Worm (Caenorhabditis elegans) whole organism, early embryonic: Measurements from ENCODE around the gene metl-6.

ENCODE experiments used
- F13C5.2 ChIP-seq: sonication (generic microtip); optimal IDR thresholded peaks from 2 replicates; lab custom pipeline; 2017; ENCODE audit warnings: mild to moderate bottlenecking, missing genetic modification characterization, inconsistent platforms, missing compliant biosample characterization
- aly-1 ChIP-seq: sonication (generic microtip); optimal IDR thresholded peaks from 2 replicates; lab custom pipeline; 2016; ENCODE audit warnings: missing genetic modification characterization, missing compliant biosample characterization
- ama-1 ChIP-seq: fragments of 150-350 bp; optimal IDR thresholded peaks from 2 replicates; lab custom pipeline; 2014
- ceh-13 ChIP-seq: fragments of 200-800 bp; sonication (Bioruptor generic); optimal IDR thresholded peaks from 2 replicates; lab custom pipeline; 2018; ENCODE audit warnings: mild to moderate bottlenecking, missing genetic modification characterization, missing compliant biosample characterization
- flt-1 ChIP-seq: fragments of 200-800 bp; sonication (Bioruptor generic); IDR thresholded peaks from 2 replicates; pipeline ENCODE4 v1.3.6; 2022; ENCODE audit warnings: missing genetic modification characterization, missing compliant biosample characterization
- hmbx-1 ChIP-seq: sonication (generic microtip); optimal IDR thresholded peaks from 2 replicates; lab custom pipeline; 2016; ENCODE audit warnings: mild to moderate bottlenecking, missing genetic modification characterization, missing compliant biosample characterization
- hmg-4 ChIP-seq: fragments of 200-800 bp; sonication (Bioruptor generic); optimal IDR thresholded peaks from 2 replicates; lab custom pipeline; 2018; ENCODE audit warnings: mild to moderate bottlenecking, missing genetic modification characterization, missing compliant biosample characterization
- sea-1 ChIP-seq: fragments of 200-800 bp; sonication (Bioruptor generic); conservative IDR thresholded peaks from 2 replicates; pipeline ENCODE4 v1.3.6; 2022; ENCODE audit warnings: missing genetic modification characterization, missing compliant biosample characterization
- tbx-11 ChIP-seq: fragments of 200-800 bp; sonication (Bioruptor generic); IDR thresholded peaks from 2 replicates; pipeline ENCODE4 v1.3.6; 2022; ENCODE audit warnings: missing genetic modification characterization, missing compliant biosample characterization

DNA sequence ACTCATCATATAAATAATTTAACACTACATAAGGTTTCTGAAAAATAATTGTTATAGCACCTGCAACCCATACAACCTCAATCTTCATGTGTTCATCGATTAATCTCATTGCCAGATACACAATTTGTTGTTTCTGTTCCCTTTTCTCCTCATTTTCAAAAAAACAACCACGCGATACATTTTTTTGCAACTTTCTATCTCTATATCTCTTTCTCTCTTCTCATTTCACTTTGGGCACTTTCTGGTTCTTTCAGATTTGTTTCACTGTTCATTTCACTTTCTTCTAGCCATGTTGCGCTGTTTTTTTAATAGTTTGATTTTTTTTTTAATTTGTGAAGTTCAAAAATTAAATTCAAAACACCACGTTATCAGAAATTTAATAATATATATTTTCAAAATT lies 37.7 kb upstream of the metl-6 start:
- TF ChIP-seq ama-1 (lab: Kevin White, UChicago) = no peak
- no peak for TF ChIP-seq F13C5.2 (tag; lab: Kevin White, UChicago)
- TF ChIP-seq tbx-11 (GFP tag; lab: Robert Waterston, UW) = no peak
- TF ChIP-seq aly-1 (tag; lab: Kevin White, UChicago) = no peak
- TF ChIP-seq ceh-13 = no peak
- TF ChIP-seq flt-1 (GFP tag; lab: Robert Waterston, UW) = no peak
- TF ChIP-seq sea-1 (GFP tag; lab: Robert Waterston, UW) = no peak
- TF ChIP-seq hmg-4 (GFP tag; lab: Kevin White, UChicago) = no peak
- TF ChIP-seq hmbx-1 (tag; lab: Kevin White, UChicago) = no peak
